2 worm cellular contexts compared by ENCODE assay signal in the genomic region with DNA sequence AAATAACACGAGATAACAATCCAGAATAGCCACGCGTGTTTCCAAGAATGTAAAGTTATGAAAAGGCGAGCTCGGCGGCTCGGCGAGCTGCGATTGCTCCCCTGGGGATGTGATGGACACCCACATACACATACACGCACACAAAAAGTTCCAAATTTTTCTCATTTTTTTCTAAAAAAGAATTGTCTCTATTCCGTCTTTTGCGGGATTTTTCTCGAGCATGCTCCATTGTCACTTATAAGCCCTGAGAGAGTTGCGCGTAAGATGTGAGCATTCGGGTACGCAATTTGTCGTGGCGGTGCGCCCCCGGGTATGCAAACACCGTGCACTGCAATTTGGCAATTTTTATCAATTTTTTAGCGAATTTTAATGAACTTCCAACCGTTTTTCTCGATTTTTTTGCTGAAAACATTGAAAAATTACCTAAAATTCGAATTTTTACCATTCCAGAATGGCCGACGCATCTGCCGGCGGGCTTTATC.
A peak's percentile ranks its signal among the peaks of the same experiment; 100 is the strongest.
TF ChIP-seq lines count a peak whose summit lies in the region.

Gene F08D12.12 (minus strand): TSS at position 51 of the 482 bp plus-strand sequence.
Gene srpa-72 (plus strand): TSS at position 451 of the 482 bp plus-strand sequence.

TF ChIP-seq in whole organism, L1 larva, 84 proteins besides CTCF, POLR2A, EP300 and RAD21 (continued from another document):
- no peak for TF ChIP-seq ztf-4 (tag; optimal IDR thresholded peaks at IDR 0.05; lab: Kevin White, UChicago)
- no peak for TF ChIP-seq egl-27 (tag; optimal IDR thresholded peaks at IDR 0.05; lab: Kevin White, UChicago)
- peak; percentile 48 for TF ChIP-seq snu-23 (GFP tag; optimal IDR thresholded peaks at IDR 0.05; lab: Kevin White, UChicago)
- peak in 1 of 2 experiments; percentile 18 for TF ChIP-seq mdl-1 (tag; optimal IDR thresholded peaks at IDR 0.05; lab: Kevin White, UChicago)
- no peak for TF ChIP-seq ces-1 (GFP tag; optimal IDR thresholded peaks at IDR 0.05; lab: Kevin White, UChicago)
- TF ChIP-seq isw-1 (GFP tag; IDR thresholded peaks at IDR 0.05; lab: Robert Waterston, UW): peak; percentile 18; the same call in 1 of the 2 replicates
- TF ChIP-seq C16A3.4 (tag; optimal IDR thresholded peaks at IDR 0.05; lab: Kevin White, UChicago): peak; percentile 42
- peak; percentile 91 for TF ChIP-seq F16B12.6 (tag; optimal IDR thresholded peaks at IDR 0.05; lab: Kevin White, UChicago)
- peak; percentile 23 for TF ChIP-seq nhr-19 (GFP tag; conservative IDR thresholded peaks at IDR 0.05; lab: Robert Waterston, UW)
- TF ChIP-seq dpl-1 (GFP tag; optimal IDR thresholded peaks at IDR 0.05; lab: Kevin White, UChicago): peak; percentile 23 to 57 (median 57)
- no peak for TF ChIP-seq nhr-11 (tag; optimal IDR thresholded peaks at IDR 0.05; lab: Kevin White, UChicago)
- peak; percentile 64 for TF ChIP-seq unc-130 (tag; optimal IDR thresholded peaks at IDR 0.05; lab: Kevin White, UChicago)
- peak; percentile 10 for TF ChIP-seq swsn-7 (tag; optimal IDR thresholded peaks at IDR 0.05; lab: Kevin White, UChicago)
- TF ChIP-seq lin-13 (GFP tag; optimal IDR thresholded peaks at IDR 0.05; lab: Kevin White, UChicago): peak; percentile 27
- no peak for TF ChIP-seq fkh-10 (GFP tag; optimal IDR thresholded peaks at IDR 0.05; lab: Kevin White, UChicago)
TF ChIP-seq in whole organism, L1 larva: peak in this region for 18.

TF ChIP-seq in whole organism, L4 larva, 104 proteins besides CTCF, POLR2A, EP300 and RAD21 (continued from another document):
- TF ChIP-seq daf-16 (GFP tag; optimal IDR thresholded peaks at IDR 0.05; lab: Kevin White, UChicago) (no peak), daf-16 (tag; optimal IDR thresholded peaks at IDR 0.05; lab: Kevin White, UChicago) (no peak), fkh-10 (GFP tag; optimal IDR thresholded peaks at IDR 0.05; lab: Kevin White, UChicago) (no peak), nhr-6 (tag; optimal IDR thresholded peaks at IDR 0.05; lab: Kevin White, UChicago) (no peak), nhr-10 (tag; optimal IDR thresholded peaks at IDR 0.05; lab: Kevin White, UChicago) (no peak), hif-1 (tag; optimal IDR thresholded peaks at IDR 0.05; lab: Kevin White, UChicago) (peak in 1 of 2 experiments; percentile 21), dpl-1 (GFP tag; optimal IDR thresholded peaks at IDR 0.05; lab: Kevin White, UChicago) (peak; percentile 37), dve-1 (tag; optimal IDR thresholded peaks at IDR 0.05; lab: Kevin White, UChicago; ENCODE audit: insufficient read depth) (no peak), hlh-11 (tag; optimal IDR thresholded peaks at IDR 0.05; lab: Kevin White, UChicago) (peak; percentile 28), ceh-28 (tag; optimal IDR thresholded peaks at IDR 0.05; lab: Kevin White, UChicago) (no peak), lin-13 (GFP tag; optimal IDR thresholded peaks at IDR 0.05; lab: Kevin White, UChicago) (no peak), unc-62 (GFP tag; optimal IDR thresholded peaks at IDR 0.05 in 1 of 2; lab: Kevin White, UChicago) (peak in 1 of 2 experiments; percentile 55), unc-62 (tag; optimal IDR thresholded peaks at IDR 0.05; lab: Kevin White, UChicago) (no peak), hmg-1.1 (GFP tag; IDR thresholded peaks at IDR 0.05; lab: Robert Waterston, UW) (peak; percentile 59), lir-3 (tag; optimal IDR thresholded peaks at IDR 0.05; lab: Kevin White, UChicago) (no peak), ceh-44 (GFP tag; IDR thresholded peaks at IDR 0.05; lab: Robert Waterston, UW) (0 out of 2 replicates have a peak, but pooled peaks have one; percentile 28), nhr-25 (tag; optimal IDR thresholded peaks at IDR 0.05; lab: Kevin White, UChicago; ENCODE audit: borderline replicate concordance, insufficient read depth) (no peak), rbr-2 (tag; optimal IDR thresholded peaks at IDR 0.05; lab: Kevin White, UChicago) (peak; percentile 21), zfp-3 (GFP tag; conservative IDR thresholded peaks at IDR 0.05; lab: Robert Waterston, UW) (no peak), gei-8 (GFP tag; optimal IDR thresholded peaks at IDR 0.05; lab: Kevin White, UChicago) (no peak), F49E8.2 (tag; optimal IDR thresholded peaks at IDR 0.05; lab: Kevin White, UChicago; ENCODE audit: borderline replicate concordance) (no peak), spr-1 (tag; optimal IDR thresholded peaks at IDR 0.05; lab: Kevin White, UChicago) (no peak), ZK337.2 (GFP tag; IDR thresholded peaks at IDR 0.05; lab: Robert Waterston, UW) (no peak), R02D3.7 (tag; optimal IDR thresholded peaks at IDR 0.05; lab: Kevin White, UChicago) (no peak)
